Worm (Caenorhabditis elegans): ENCODE data around the gene acp-3.

- no peak for TF ChIP-seq snpc-4 (GFP tag; optimal IDR thresholded peaks at IDR 0.05)
- TF ChIP-seq snpc-4 (tag; optimal IDR thresholded peaks at IDR 0.05) = no peak
- TF ChIP-seq ceh-27 (GFP tag; optimal IDR thresholded peaks at IDR 0.05) = no peak
- no peak for TF ChIP-seq xnd-1 (tag; optimal IDR thresholded peaks at IDR 0.05)
- no peak for TF ChIP-seq hrde-1 (tag; optimal IDR thresholded peaks at IDR 0.05; ENCODE audit: borderline replicate concordance)
- no peak for TF ChIP-seq nhr-179 (tag; optimal IDR thresholded peaks at IDR 0.05)
- no peak for TF ChIP-seq nfya-1 (tag; optimal IDR thresholded peaks at IDR 0.05; ENCODE audit: borderline replicate concordance, insufficient read depth)
- TF ChIP-seq nhr-90 (tag; optimal IDR thresholded peaks at IDR 0.05) = no peak
- TF ChIP-seq mes-4 (tag; optimal IDR thresholded peaks at IDR 0.05) = no peak
- no peak for TF ChIP-seq lag-1 (GFP tag; IDR thresholded peaks at IDR 0.05)
- no peak for TF ChIP-seq Y67H2A.10 (GFP tag; conservative IDR thresholded peaks at IDR 0.05)
- TF ChIP-seq him-1 (tag; optimal IDR thresholded peaks at IDR 0.05) = no peak
- TF ChIP-seq F22D6.2 (tag; optimal IDR thresholded peaks at IDR 0.05) = no peak
- TF ChIP-seq ama-1 (optimal IDR thresholded peaks at IDR 0.05) = no peak
- no peak for TF ChIP-seq ama-1 (GFP tag; optimal IDR thresholded peaks at IDR 0.05)
- no peak for TF ChIP-seq pha-4 (tag; optimal IDR thresholded peaks at IDR 0.05)
These were observed 1.9 kb downstream of the acp-3 start, which contains the start of gene acp-4 for ce11 chrII:8435005-8435404.

Data from whole organism, young adult.